Fruit fly (Drosophila melanogaster) whole organism, prepupa: ENCODE data around the gene SoxN.

Experiments
- CG10631 ChIP-seq: fragments of 200-800 bp; sonication (Bioruptor generic); optimal IDR thresholded peaks from 2 replicates; lab custom pipeline; 2016; ENCODE audit warnings: missing biosample characterization, missing genetic modification characterization
- CG32006 ChIP-seq: fragments of 200-800 bp; sonication (Bioruptor generic); optimal IDR thresholded peaks from 3 replicates; lab custom pipeline; 2017; ENCODE audit warnings: missing biosample characterization, mild to moderate bottlenecking, missing genetic modification characterization
- CG6808 ChIP-seq: fragments of 200-800 bp; sonication (Bioruptor generic); optimal IDR thresholded peaks from 3 replicates; lab custom pipeline; 2017; ENCODE audit warnings: missing biosample characterization, missing genetic modification characterization, mild to moderate bottlenecking, moderate library complexity, missing genetic modification reagents
- Ets96B ChIP-seq: fragments of 200-800 bp; optimal IDR thresholded peaks from 2 replicates; lab custom pipeline; 2019; ENCODE audit warnings: missing biosample characterization, mild to moderate bottlenecking, missing genetic modification characterization, moderate library complexity
- Hr39 ChIP-seq: fragments of 200-800 bp; sonication (Bioruptor generic); optimal IDR thresholded peaks from 2 replicates; lab custom pipeline; 2016; ENCODE audit warnings: missing biosample characterization, missing genetic modification characterization
- Lpt ChIP-seq: fragments of 200-800 bp; sonication (Bioruptor generic); optimal IDR thresholded peaks from 3 replicates; lab custom pipeline; 2016; ENCODE audit warnings: missing biosample characterization, missing genetic modification characterization
- Met ChIP-seq: fragments of 200-800 bp; sonication (Bioruptor generic); optimal IDR thresholded peaks from 3 replicates; lab custom pipeline; 2016; ENCODE audit warnings: missing biosample characterization, missing genetic modification characterization
- achi ChIP-seq: fragments of 200-800 bp; sonication (Bioruptor generic); optimal IDR thresholded peaks from 3 replicates; lab custom pipeline; 2016; ENCODE audit warnings: missing biosample characterization, missing genetic modification characterization
- acj6 ChIP-seq: fragments of 200-800 bp; sonication (Bioruptor generic); optimal IDR thresholded peaks from 3 replicates; lab custom pipeline; 2016; ENCODE audit warnings: missing biosample characterization, missing genetic modification characterization
- dac ChIP-seq: fragments of 200-800 bp; sonication (Bioruptor generic); optimal IDR thresholded peaks from 2 replicates; lab custom pipeline; 2017; ENCODE audit warnings: missing biosample characterization, mild to moderate bottlenecking, missing genetic modification characterization

dm6 chr2L:8846726-8847554 lies 21.5 kb downstream of the SoxN start:
- no peak for TF ChIP-seq Lpt (GFP tag; lab: Kevin White, UChicago)
- no peak for TF ChIP-seq CG32006 (GFP tag; lab: Kevin White, UChicago)
- TF ChIP-seq dac (GFP tag; lab: Kevin White, UChicago), result no peak
- no peak for TF ChIP-seq CG10631
- no peak for TF ChIP-seq CG6808 (GFP tag; lab: Kevin White, UChicago)
- TF ChIP-seq achi (GFP tag; lab: Kevin White, UChicago), result no peak
- no peak for TF ChIP-seq Met
- no peak for TF ChIP-seq Ets96B (tag; lab: Kevin White, UChicago)
- no peak for TF ChIP-seq acj6
- no peak for TF ChIP-seq Hr39
